Worm (Caenorhabditis elegans) whole organism, early embryonic: ENCODE measurements around the gene evl-14.

Source experiments
- B0310.2 ChIP-seq: sonication (generic microtip); optimal IDR thresholded peaks from 2 replicates; lab custom pipeline; 2016; ENCODE audit warnings: mild to moderate bottlenecking, missing genetic modification characterization, missing compliant biosample characterization
- F13C5.2 ChIP-seq: sonication (generic microtip); optimal IDR thresholded peaks from 2 replicates; lab custom pipeline; 2017; ENCODE audit warnings: mild to moderate bottlenecking, missing genetic modification characterization, inconsistent platforms, missing compliant biosample characterization
- aly-1 ChIP-seq: sonication (generic microtip); optimal IDR thresholded peaks from 2 replicates; lab custom pipeline; 2016; ENCODE audit warnings: missing genetic modification characterization, missing compliant biosample characterization
- ama-1 ChIP-seq: fragments of 150-350 bp; optimal IDR thresholded peaks from 2 replicates; lab custom pipeline; 2014
- ceh-13 ChIP-seq: fragments of 200-800 bp; sonication (Bioruptor generic); optimal IDR thresholded peaks from 2 replicates; lab custom pipeline; 2018; ENCODE audit warnings: mild to moderate bottlenecking, missing genetic modification characterization, missing compliant biosample characterization
- ceh-36 ChIP-seq: sonication (generic microtip); optimal IDR thresholded peaks from 2 replicates; lab custom pipeline; 2016; ENCODE audit warnings: missing genetic modification characterization, inconsistent platforms, missing compliant biosample characterization
- ets-7 ChIP-seq: sonication (generic microtip); optimal IDR thresholded peaks from 2 replicates; lab custom pipeline; 2016; ENCODE audit warnings: missing genotype, missing genetic modification characterization, missing compliant biosample characterization
- flt-1 ChIP-seq: fragments of 200-800 bp; sonication (Bioruptor generic); IDR thresholded peaks from 2 replicates; pipeline ENCODE4 v1.3.6; 2022; ENCODE audit warnings: missing genetic modification characterization, missing compliant biosample characterization
- hmbx-1 ChIP-seq: sonication (generic microtip); optimal IDR thresholded peaks from 2 replicates; lab custom pipeline; 2016; ENCODE audit warnings: mild to moderate bottlenecking, missing genetic modification characterization, missing compliant biosample characterization
- hmg-4 ChIP-seq: fragments of 200-800 bp; sonication (Bioruptor generic); optimal IDR thresholded peaks from 2 replicates; lab custom pipeline; 2018; ENCODE audit warnings: mild to moderate bottlenecking, missing genetic modification characterization, missing compliant biosample characterization
- hnd-1 ChIP-seq: sonication (generic microtip); optimal IDR thresholded peaks from 2 replicates; lab custom pipeline; 2016; ENCODE audit warnings: missing genetic modification characterization, missing compliant biosample characterization
- pes-1 ChIP-seq: fragments of 200-800 bp; sonication (Bioruptor generic); IDR thresholded peaks from 2 replicates; pipeline ENCODE4 v1.3.6; 2022; ENCODE audit warnings: missing genetic modification reagents, missing genetic modification characterization, missing compliant biosample characterization
- scrt-1 ChIP-seq: fragments of 200-800 bp; sonication (Bioruptor generic); IDR thresholded peaks from 2 replicates; pipeline ENCODE4 v1.3.6; 2022; ENCODE audit warnings: missing genetic modification characterization, missing compliant biosample characterization
- sea-1 ChIP-seq: fragments of 200-800 bp; sonication (Bioruptor generic); conservative IDR thresholded peaks from 2 replicates; pipeline ENCODE4 v1.3.6; 2022; ENCODE audit warnings: missing genetic modification characterization, missing compliant biosample characterization
- tbx-11 ChIP-seq: fragments of 200-800 bp; sonication (Bioruptor generic); IDR thresholded peaks from 2 replicates; pipeline ENCODE4 v1.3.6; 2022; ENCODE audit warnings: missing genetic modification characterization, missing compliant biosample characterization
- tbx-37 ChIP-seq: fragments of 200-800 bp; sonication (Bioruptor generic); conservative IDR thresholded peaks from 2 replicates; pipeline ENCODE4 v1.3.6; 2022; ENCODE audit warnings: missing genetic modification reagents, missing genetic modification characterization, missing compliant biosample characterization
- tra-4 ChIP-seq: sonication (generic microtip); optimal IDR thresholded peaks from 2 replicates; lab custom pipeline; 2017; ENCODE audit warnings: missing genetic modification characterization, missing compliant biosample characterization

The evl-14 gene

ce11 chrIII:4302293-4302692, 10.6 kb downstream of the evl-14 start, which contains the start of gene R10E4.9:
Gene R10E4.9, minus strand, starts transcription at chrIII:4302393.
- no peak for TF ChIP-seq tbx-37 (GFP tag; lab: Robert Waterston, UW)
- no peak for TF ChIP-seq tra-4
- TF ChIP-seq F13C5.2 (tag; lab: Kevin White, UChicago) = no peak
- no peak for TF ChIP-seq aly-1
- TF ChIP-seq hmg-4 = no peak
- no peak for TF ChIP-seq B0310.2
- no peak for TF ChIP-seq ama-1 (lab: Kevin White, UChicago)
- TF ChIP-seq tbx-11 (GFP tag; lab: Robert Waterston, UW) = no peak
- TF ChIP-seq scrt-1 (GFP tag; lab: Robert Waterston, UW) = no peak
- TF ChIP-seq ceh-36 (tag; lab: Kevin White, UChicago) = no peak

ce11 chrIII:4300989-4301498, 11.9 kb downstream of the evl-14 start, which contains the start of gene R10E4.11:
Gene R10E4.11, minus strand, starts transcription at chrIII:4301039.
- TF ChIP-seq tbx-11 (GFP tag; lab: Robert Waterston, UW) (no peak), sea-1 (GFP tag; lab: Robert Waterston, UW) (no peak)

- no peak for TF ChIP-seq tbx-11 (GFP tag; lab: Robert Waterston, UW)
- TF ChIP-seq scrt-1 (GFP tag; lab: Robert Waterston, UW) = no peak
- no peak for TF ChIP-seq tbx-37 (GFP tag; lab: Robert Waterston, UW)
- no peak for TF ChIP-seq hmbx-1
- TF ChIP-seq flt-1 (GFP tag; lab: Robert Waterston, UW) = no peak
- TF ChIP-seq ceh-13 (GFP tag; lab: Kevin White, UChicago) = no peak
- TF ChIP-seq hnd-1 = no peak
Measured at ce11 chrIII:4294153-4294862, 18.6 kb downstream of the evl-14 start, which contains the start of the genes nth-1 and R10E4.7. Gene nth-1, minus strand, starts transcription at chrIII:4294253. Gene R10E4.7, plus strand, starts transcription at chrIII:4294812.

- no peak for TF ChIP-seq tra-4
Measured at ce11 chrIII:4293108-4293507, 19.8 kb downstream of the evl-14 start, which contains the start of gene R10E4.6. Gene R10E4.6, plus strand, starts transcription at chrIII:4293408.

ce11 chrIII:4291216-4291691, 21.7 kb downstream of the evl-14 start, which contains the start of gene mcm-5:
Gene mcm-5, minus strand, starts transcription at chrIII:4291266.
- no peak for TF ChIP-seq ceh-36 (tag; lab: Kevin White, UChicago)
- TF ChIP-seq hnd-1 = no peak
- TF ChIP-seq B0310.2 = no peak
- no peak for TF ChIP-seq pes-1 (GFP tag; lab: Robert Waterston, UW)
- TF ChIP-seq hmbx-1 = no peak
- no peak for TF ChIP-seq scrt-1 (GFP tag; lab: Robert Waterston, UW)
- no peak for TF ChIP-seq ama-1 (lab: Kevin White, UChicago)

- no peak for TF ChIP-seq B0310.2
- TF ChIP-seq aly-1 = no peak
Measured at ce11 chrIII:4289952-4290351, 23.0 kb downstream of the evl-14 start.

- no peak for TF ChIP-seq tbx-11 (GFP tag; lab: Robert Waterston, UW)
- no peak for TF ChIP-seq hnd-1
- no peak for TF ChIP-seq hmg-4
- no peak for TF ChIP-seq sea-1 (GFP tag; lab: Robert Waterston, UW)
- no peak for TF ChIP-seq F13C5.2 (tag; lab: Kevin White, UChicago)
- TF ChIP-seq scrt-1 (GFP tag; lab: Robert Waterston, UW) = no peak
- no peak for TF ChIP-seq flt-1 (GFP tag; lab: Robert Waterston, UW)
- TF ChIP-seq ceh-13 (GFP tag; lab: Kevin White, UChicago) = no peak
Measured at ce11 chrIII:4287379-4287778, 25.5 kb downstream of the evl-14 start, which contains the start of gene R10E4.3. Gene R10E4.3, minus strand, starts transcription at chrIII:4287479.

ce11 chrIII:4284732-4285165, 28.2 kb downstream of the evl-14 start:
- TF ChIP-seq pes-1 (GFP tag; lab: Robert Waterston, UW) (no peak), aly-1 (no peak), tra-4 (no peak)

- no peak for TF ChIP-seq ets-7
- TF ChIP-seq tbx-11 (GFP tag; lab: Robert Waterston, UW) = no peak
- TF ChIP-seq ama-1 (lab: Kevin White, UChicago) = no peak
- no peak for TF ChIP-seq hnd-1
- no peak for TF ChIP-seq F13C5.2 (tag; lab: Kevin White, UChicago)
- no peak for TF ChIP-seq scrt-1 (GFP tag; lab: Robert Waterston, UW)
- TF ChIP-seq ceh-13 (GFP tag; lab: Kevin White, UChicago) = no peak
- no peak for TF ChIP-seq flt-1 (GFP tag; lab: Robert Waterston, UW)
- no peak for TF ChIP-seq tbx-37 (GFP tag; lab: Robert Waterston, UW)
- no peak for TF ChIP-seq B0310.2
- TF ChIP-seq tra-4 = no peak
- no peak for TF ChIP-seq aly-1
- no peak for TF ChIP-seq hmbx-1
- TF ChIP-seq sea-1 (GFP tag; lab: Robert Waterston, UW) = no peak
- TF ChIP-seq hmg-4 = no peak
- no peak for TF ChIP-seq pes-1 (GFP tag; lab: Robert Waterston, UW)
- TF ChIP-seq ceh-36 (tag; lab: Kevin White, UChicago) = no peak
Measured at ce11 chrIII:4283175-4283574, 29.8 kb downstream of the evl-14 start.
